Worm (Caenorhabditis elegans) whole organism, midembryonic: ENCODE measurements around the gene ncl-1.

Experiments
- T22C8.4 ChIP-seq: fragments of 200-800 bp; sonication (Bioruptor generic); IDR thresholded peaks from 2 replicates; pipeline ENCODE4 v1.3.6; 2022; ENCODE audit warnings: missing genetic modification characterization, missing compliant biosample characterization
- cog-1 ChIP-seq: sonication (generic microtip); optimal IDR thresholded peaks from 2 replicates; lab custom pipeline; 2016; ENCODE audit warnings: missing genetic modification characterization, missing compliant biosample characterization
- flt-1 ChIP-seq: fragments of 200-800 bp; sonication (Bioruptor generic); IDR thresholded peaks from 2 replicates; pipeline ENCODE4 v1.3.6; 2022; ENCODE audit warnings: missing genetic modification characterization, missing compliant biosample characterization
- klf-2 ChIP-seq: fragments of 200-800 bp; sonication (Bioruptor generic); conservative IDR thresholded peaks from 2 replicates; pipeline ENCODE4 v1.3.6; 2022; ENCODE audit warnings: missing genetic modification reagents, missing genetic modification characterization, missing compliant biosample characterization
- med-1 ChIP-seq: sonication (generic microtip); optimal IDR thresholded peaks from 2 replicates; lab custom pipeline; 2017; ENCODE audit warnings: missing genetic modification characterization, mild to moderate bottlenecking, missing compliant biosample characterization, antibody characterized with exemption, missing genetic modification reagents; ENCODE audit not compliant: insufficient read depth
- ref-1 ChIP-seq: fragments of 200-800 bp; sonication (Bioruptor generic); conservative IDR thresholded peaks from 2 replicates; pipeline ENCODE4 v1.3.6; 2022; ENCODE audit warnings: missing genetic modification reagents, missing genetic modification characterization, missing compliant biosample characterization
- tab-1 ChIP-seq: fragments of 200-800 bp; sonication (Bioruptor generic); IDR thresholded peaks from 2 replicates; pipeline ENCODE4 v1.3.6; 2022; ENCODE audit warnings: missing genetic modification characterization, missing compliant biosample characterization
- ztf-23 ChIP-seq: fragments of 200-800 bp; sonication (Bioruptor generic); IDR thresholded peaks from 2 replicates; pipeline ENCODE4 v1.3.6; 2022; ENCODE audit warnings: missing genetic modification reagents, missing genetic modification characterization, missing compliant biosample characterization
- ztf-29 ChIP-seq: fragments of 200-800 bp; sonication (Bioruptor generic); IDR thresholded peaks from 2 replicates; pipeline ENCODE4 v1.3.6; 2022; ENCODE audit warnings: missing genetic modification reagents, missing genetic modification characterization, missing compliant biosample characterization

Gene ncl-1

ce11 chrIII:7719364-7719936 lies at the start of gene ncl-1:
TSS of gene ncl-1 (plus strand) at chrIII:7719729.
- no peak for TF ChIP-seq tab-1 (GFP tag; lab: Robert Waterston, UW)
- TF ChIP-seq klf-2 (GFP tag; lab: Robert Waterston, UW): no peak
- no peak for TF ChIP-seq med-1
- no peak for TF ChIP-seq cog-1 (tag; lab: Kevin White, UChicago)
- no peak for TF ChIP-seq ref-1 (GFP tag; lab: Robert Waterston, UW)
- TF ChIP-seq T22C8.4: no peak

ce11 chrIII:7672411-7672810 lies 47.1 kb upstream of the ncl-1 start:
- TF ChIP-seq klf-2 (GFP tag; lab: Robert Waterston, UW): no peak
- TF ChIP-seq ztf-29 (GFP tag; lab: Robert Waterston, UW): no peak
- no peak for TF ChIP-seq ztf-23 (GFP tag; lab: Robert Waterston, UW)
- no peak for TF ChIP-seq ref-1 (GFP tag; lab: Robert Waterston, UW)
- TF ChIP-seq med-1: no peak
- no peak for TF ChIP-seq tab-1 (GFP tag; lab: Robert Waterston, UW)
- TF ChIP-seq cog-1 (tag; lab: Kevin White, UChicago): no peak
- no peak for TF ChIP-seq T22C8.4
- no peak for TF ChIP-seq flt-1

- TF ChIP-seq T22C8.4 (no peak), ztf-29 (GFP tag; lab: Robert Waterston, UW) (no peak), flt-1 (no peak), med-1 (no peak), ref-1 (GFP tag; lab: Robert Waterston, UW) (no peak), klf-2 (GFP tag; lab: Robert Waterston, UW) (no peak), tab-1 (GFP tag; lab: Robert Waterston, UW) (no peak), ztf-23 (GFP tag; lab: Robert Waterston, UW) (no peak), cog-1 (tag; lab: Kevin White, UChicago) (no peak)
These were observed 27.2 kb upstream of the ncl-1 start for ce11 chrIII:7692287-7692686.

ce11 chrIII:7694274-7694673 lies 25.3 kb upstream of the ncl-1 start, which contains the start of gene C18H2.5:
TSS of gene C18H2.5 (minus strand) at chrIII:7694374.
- no peak for TF ChIP-seq ref-1 (GFP tag; lab: Robert Waterston, UW)
- TF ChIP-seq flt-1: no peak
- TF ChIP-seq cog-1 (tag; lab: Kevin White, UChicago): no peak
- no peak for TF ChIP-seq ztf-29 (GFP tag; lab: Robert Waterston, UW)
- TF ChIP-seq ztf-23 (GFP tag; lab: Robert Waterston, UW): no peak
- no peak for TF ChIP-seq tab-1 (GFP tag; lab: Robert Waterston, UW)
- no peak for TF ChIP-seq klf-2 (GFP tag; lab: Robert Waterston, UW)
- no peak for TF ChIP-seq T22C8.4
- TF ChIP-seq med-1: no peak

- TF ChIP-seq ref-1 (GFP tag; lab: Robert Waterston, UW): no peak
- no peak for TF ChIP-seq ztf-29 (GFP tag; lab: Robert Waterston, UW)
These were observed 16.1 kb upstream of the ncl-1 start for ce11 chrIII:7703474-7703873.

- no peak for TF ChIP-seq flt-1
- no peak for TF ChIP-seq cog-1 (tag; lab: Kevin White, UChicago)
- no peak for TF ChIP-seq ztf-23 (GFP tag; lab: Robert Waterston, UW)
- TF ChIP-seq T22C8.4: no peak
- no peak for TF ChIP-seq klf-2 (GFP tag; lab: Robert Waterston, UW)
These were observed 10.1 kb upstream of the ncl-1 start, which contains the start of gene lin-13 for ce11 chrIII:7709391-7709790. TSS of gene lin-13 (minus strand) at chrIII:7709491.

- TF ChIP-seq ztf-29 (GFP tag; lab: Robert Waterston, UW) (no peak), tab-1 (GFP tag; lab: Robert Waterston, UW) (no peak), med-1 (no peak), flt-1 (0 out of 2 replicates have a peak, but pooled peaks have one; percentile 23), T22C8.4 (peak; percentile 87), ztf-23 (GFP tag; lab: Robert Waterston, UW) (no peak), ref-1 (GFP tag; lab: Robert Waterston, UW) (no peak), cog-1 (tag; lab: Kevin White, UChicago) (peak; percentile 48)
These were observed 9.5 kb upstream of the ncl-1 start for ce11 chrIII:7710066-7710465.

- peak; percentile 55; the same call in 1 of the 2 replicates for TF ChIP-seq flt-1
- TF ChIP-seq cog-1 (tag; lab: Kevin White, UChicago): peak; percentile 0
- TF ChIP-seq T22C8.4: no peak
- TF ChIP-seq ref-1 (GFP tag; lab: Robert Waterston, UW): no peak
These were observed 8.6 kb upstream of the ncl-1 start for ce11 chrIII:7710943-7711342.

- no peak for TF ChIP-seq tab-1 (GFP tag; lab: Robert Waterston, UW)
- no peak for TF ChIP-seq ref-1 (GFP tag; lab: Robert Waterston, UW)
- no peak for TF ChIP-seq ztf-29 (GFP tag; lab: Robert Waterston, UW)
- TF ChIP-seq med-1: no peak
- no peak for TF ChIP-seq T22C8.4
- TF ChIP-seq cog-1 (tag; lab: Kevin White, UChicago): no peak
- TF ChIP-seq ztf-23 (GFP tag; lab: Robert Waterston, UW): no peak
- no peak for TF ChIP-seq flt-1
- no peak for TF ChIP-seq klf-2 (GFP tag; lab: Robert Waterston, UW)
These were observed 8.0 kb upstream of the ncl-1 start for ce11 chrIII:7711495-7711894.

ce11 chrIII:7711908-7712359 lies 7.6 kb upstream of the ncl-1 start, which contains the start of gene C03B8.3:
TSS of gene C03B8.3 (plus strand) at chrIII:7712309.
- TF ChIP-seq ztf-29 (GFP tag; lab: Robert Waterston, UW) (no peak), ref-1 (GFP tag; lab: Robert Waterston, UW) (no peak), klf-2 (GFP tag; lab: Robert Waterston, UW) (no peak), cog-1 (tag; lab: Kevin White, UChicago) (no peak), flt-1 (no peak), tab-1 (GFP tag; lab: Robert Waterston, UW) (no peak), ztf-23 (GFP tag; lab: Robert Waterston, UW) (no peak), med-1 (no peak), T22C8.4 (no peak)
